Worm (Caenorhabditis elegans): Measurements from ENCODE around the gene lev-9.

The lev-9 gene

DNA sequence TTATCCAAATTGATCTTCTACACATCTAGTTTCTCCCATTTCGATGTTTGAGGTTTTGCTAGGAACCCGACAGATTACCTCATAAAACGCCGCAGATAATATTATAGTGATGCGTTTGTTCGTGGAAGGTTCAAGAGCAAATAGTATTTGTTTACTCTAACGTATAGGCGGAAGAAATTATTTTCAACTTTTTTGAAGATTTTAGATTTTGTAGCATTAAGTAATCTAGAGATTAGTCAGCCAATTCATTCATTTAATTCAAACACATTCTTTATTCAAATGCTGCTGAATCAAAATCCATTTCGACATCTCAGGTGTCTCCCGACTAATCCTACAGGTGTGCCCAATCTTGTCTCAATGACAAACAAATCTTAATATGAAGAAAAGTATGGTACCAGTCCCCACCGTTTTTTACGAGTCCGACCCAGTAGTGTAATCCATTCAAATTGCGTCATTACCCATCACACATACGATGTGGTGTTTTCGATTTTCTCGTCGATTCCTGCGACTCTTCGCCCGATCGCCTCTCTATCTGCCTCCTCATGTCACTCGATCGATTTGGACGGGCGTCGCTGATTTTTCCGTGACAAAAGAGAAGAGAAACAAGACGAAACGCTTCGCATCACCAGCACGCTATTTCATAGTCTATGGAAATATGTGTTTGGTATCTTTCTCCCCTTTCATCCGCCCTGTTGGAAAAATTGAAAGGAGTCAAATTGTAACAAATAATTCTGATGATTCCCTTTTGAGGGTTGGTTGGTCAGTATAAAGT is 37.4 kb downstream of the lev-9 start:
- TF ChIP-seq C06A6.2 (GFP tag; conservative IDR thresholded peaks at IDR 0.05): peak; percentile 47
- peak; percentile 1 for TF ChIP-seq ztf-22 (GFP tag; optimal IDR thresholded peaks at IDR 0.05)
- TF ChIP-seq attf-5 (GFP tag; optimal IDR thresholded peaks at IDR 0.05): peak; percentile 27
- TF ChIP-seq ceh-91 (GFP tag; IDR thresholded peaks at IDR 0.05): no peak
- no peak for TF ChIP-seq D2030.7 (GFP tag; IDR thresholded peaks at IDR 0.05)
- TF ChIP-seq madf-6 (GFP tag; IDR thresholded peaks at IDR 0.05): peak; percentile 42; the same call in 1 of the 2 replicates
- peak; percentile 75 for TF ChIP-seq repo-1 (tag; optimal IDR thresholded peaks at IDR 0.05)
- TF ChIP-seq nfya-2 (GFP tag; IDR thresholded peaks at IDR 0.05): 0 out of 2 replicates have a peak, but pooled peaks have one; percentile 31
- TF ChIP-seq nhr-179 (tag; optimal IDR thresholded peaks at IDR 0.05): no peak
- TF ChIP-seq lsy-27 (tag; optimal IDR thresholded peaks at IDR 0.05; ENCODE audit: borderline replicate concordance, insufficient read depth): no peak
- no peak for TF ChIP-seq F49E8.2 (tag; optimal IDR thresholded peaks at IDR 0.05; ENCODE audit: insufficient read depth)
- TF ChIP-seq let-607 (tag; optimal IDR thresholded peaks at IDR 0.05): no peak
- TF ChIP-seq zfh-2 (GFP tag; conservative IDR thresholded peaks at IDR 0.05): peak; percentile 78
- no peak for TF ChIP-seq B0261.1 (tag; optimal IDR thresholded peaks at IDR 0.05)
- TF ChIP-seq nfya-1 (tag; optimal IDR thresholded peaks at IDR 0.05; ENCODE audit: borderline replicate concordance, insufficient read depth): no peak
- no peak for TF ChIP-seq snpc-1.3 (tag; optimal IDR thresholded peaks at IDR 0.05; ENCODE audit: insufficient read depth)
- TF ChIP-seq lag-1 (GFP tag; IDR thresholded peaks at IDR 0.05): no peak
- TF ChIP-seq ztf-28 (GFP tag; IDR thresholded peaks at IDR 0.05): no peak
- TF ChIP-seq mcd-1 (GFP tag; IDR thresholded peaks at IDR 0.05): peak; percentile 38
- no peak for TF ChIP-seq hlh-12 (tag; optimal IDR thresholded peaks at IDR 0.05)
- TF ChIP-seq tbp1 (GFP tag; optimal IDR thresholded peaks at IDR 0.05): peak; percentile 26
- no peak for TF ChIP-seq gei-17 (GFP tag; optimal IDR thresholded peaks at IDR 0.05)
- no peak for TF ChIP-seq lin-26 (GFP tag; IDR thresholded peaks at IDR 0.05)
- TF ChIP-seq K12H6.12 (tag; optimal IDR thresholded peaks at IDR 0.05): peak; percentile 10
- TF ChIP-seq him-1 (tag; optimal IDR thresholded peaks at IDR 0.05): no peak
- peak; percentile 46; the same call in 1 of the 2 replicates for TF ChIP-seq Y79H2A.3 (GFP tag; conservative IDR thresholded peaks at IDR 0.05)
- no peak for TF ChIP-seq F55B11.4 (tag; optimal IDR thresholded peaks at IDR 0.05; ENCODE audit: borderline replicate concordance, insufficient read depth)
- peak; percentile 55 for TF ChIP-seq ztf-3 (GFP tag; optimal IDR thresholded peaks at IDR 0.05)
- TF ChIP-seq F57C9.4 (tag; optimal IDR thresholded peaks at IDR 0.05): peak; percentile 32
- TF ChIP-seq rcor-1 (GFP tag; IDR thresholded peaks at IDR 0.05): no peak; the same call in 1 of the 2 replicates
- no peak for TF ChIP-seq snpc-3.4 (tag; optimal IDR thresholded peaks at IDR 0.05)
- no peak for TF ChIP-seq F23B12.7 (tag; optimal IDR thresholded peaks at IDR 0.05; ENCODE audit: insufficient read depth)
- peak; percentile 29; the same call in 1 of the 2 replicates for TF ChIP-seq aptf-3 (GFP tag; IDR thresholded peaks at IDR 0.05)
- peak; percentile 69; the same call in 1 of the 2 replicates for TF ChIP-seq Y56A3A.18 (GFP tag; IDR thresholded peaks at IDR 0.05)
- TF ChIP-seq ztf-25 (GFP tag; IDR thresholded peaks at IDR 0.05): 0 out of 2 replicates have a peak, but pooled peaks have one; percentile 51
- no peak for TF ChIP-seq bed-1 (GFP tag; IDR thresholded peaks at IDR 0.05)
- TF ChIP-seq bed-2 (GFP tag; IDR thresholded peaks at IDR 0.05): no peak
- no peak for TF ChIP-seq efl-1 (GFP tag; optimal IDR thresholded peaks at IDR 0.05)
- no peak for TF ChIP-seq T07F8.4 (tag; optimal IDR thresholded peaks at IDR 0.05)
- TF ChIP-seq madf-8 (GFP tag; conservative IDR thresholded peaks at IDR 0.05): no peak
- no peak for TF ChIP-seq ceh-58 (GFP tag; IDR thresholded peaks at IDR 0.05)
- TF ChIP-seq egl-18 (GFP tag; IDR thresholded peaks at IDR 0.05): no peak
- peak; percentile 61 for TF ChIP-seq nhr-80 (tag; optimal IDR thresholded peaks at IDR 0.05)
- TF ChIP-seq lir-1 (GFP tag; conservative IDR thresholded peaks at IDR 0.05): no peak
- peak; percentile 69 for TF ChIP-seq ekl-4 (GFP tag; IDR thresholded peaks at IDR 0.05)
- TF ChIP-seq C17E4.6 (GFP tag; IDR thresholded peaks at IDR 0.05): no peak

Measured in whole organism, young adult.